Fruit fly (Drosophila melanogaster) whole organism, embryonic: ENCODE measurements around the gene GABPI.

Experiments used
- Blimp-1 ChIP-seq: fragments of 200-800 bp; sonication (Bioruptor generic); optimal IDR thresholded peaks from 3 replicates; lab custom pipeline; 2018; ENCODE audit warnings: missing biosample characterization, missing genetic modification characterization, mild to moderate bottlenecking, moderate library complexity, missing genetic modification reagents
- BtbVII ChIP-seq: fragments of 200-800 bp; sonication (Bioruptor generic); optimal IDR thresholded peaks from 3 replicates; lab custom pipeline; 2017; ENCODE audit warnings: missing biosample characterization, mild to moderate bottlenecking, missing genetic modification characterization
- CG10462 ChIP-seq: fragments of 200-800 bp; sonication (Bioruptor generic); optimal IDR thresholded peaks from 2 replicates; lab custom pipeline; 2016; ENCODE audit warnings: missing biosample characterization, missing genetic modification characterization
- CG11504 ChIP-seq: fragments of 200-800 bp; sonication (Bioruptor generic); optimal IDR thresholded peaks from 3 replicates; lab custom pipeline; 2019; ENCODE audit warnings: missing biosample characterization, mild to moderate bottlenecking, missing genetic modification characterization, moderate library complexity
- CG11695 ChIP-seq: fragments of 200-800 bp; sonication (Bioruptor generic); IDR thresholded peaks from 3 replicates; pipeline ENCODE4 v1.3.6; 2022; ENCODE audit warnings: missing biosample characterization, missing genetic modification characterization
- CG12104 ChIP-seq: fragments of 200-800 bp; sonication (Bioruptor generic); optimal IDR thresholded peaks from 3 replicates; lab custom pipeline; 2016; ENCODE audit warnings: missing biosample characterization, missing genetic modification characterization
- CG12236 ChIP-seq: fragments of 200-800 bp; sonication (Bioruptor generic); optimal IDR thresholded peaks from 2 replicates; lab custom pipeline; 2016; ENCODE audit warnings: missing biosample characterization, missing genetic modification characterization
- CG13296 ChIP-seq: fragments of 200-800 bp; sonication (Bioruptor generic); optimal IDR thresholded peaks from 3 replicates; lab custom pipeline; 2018; ENCODE audit warnings: missing biosample characterization, mild to moderate bottlenecking, missing genetic modification characterization
- CG1647 ChIP-seq: fragments of 200-800 bp; sonication (Bioruptor generic); optimal IDR thresholded peaks from 3 replicates; lab custom pipeline; 2016; ENCODE audit warnings: missing biosample characterization, missing genetic modification characterization
- CG17359 ChIP-seq: fragments of 200-800 bp; sonication (Bioruptor generic); optimal IDR thresholded peaks from 3 replicates; lab custom pipeline; 2018; ENCODE audit warnings: missing biosample characterization, mild to moderate bottlenecking, missing genetic modification characterization, moderate library complexity
- CG17612 ChIP-seq: fragments of 200-800 bp; sonication (Bioruptor generic); IDR thresholded peaks from 2 replicates; pipeline ENCODE4 v1.3.6; 2022; ENCODE audit warnings: missing biosample characterization, missing genetic modification characterization
- CG18011 ChIP-seq: fragments of 200-800 bp; sonication (Bioruptor generic); optimal IDR thresholded peaks from 2 replicates; lab custom pipeline; 2017; ENCODE audit warnings: missing biosample characterization, missing genetic modification characterization, mild to moderate bottlenecking, moderate library complexity, missing genotype
- CG2889 ChIP-seq: fragments of 200-800 bp; sonication (Bioruptor generic); IDR thresholded peaks from 3 replicates; pipeline ENCODE4 v1.3.6; 2022; ENCODE audit warnings: missing biosample characterization, missing genetic modification characterization
- CG7271 ChIP-seq: fragments of 200-800 bp; sonication (Bioruptor generic); optimal IDR thresholded peaks from 2 replicates; lab custom pipeline; 2018; ENCODE audit warnings: missing biosample characterization, mild to moderate bottlenecking, missing genetic modification characterization, moderate library complexity
- CG7963 ChIP-seq: fragments of 200-800 bp; sonication (Bioruptor generic); IDR thresholded peaks from 3 replicates; pipeline ENCODE4 v1.3.6; 2022; ENCODE audit warnings: missing biosample characterization, missing genetic modification characterization; ENCODE audit not compliant: partially characterized antibody
- CG7987 ChIP-seq: fragments of 200-800 bp; sonication (Bioruptor generic); optimal IDR thresholded peaks from 2 replicates; lab custom pipeline; 2018; ENCODE audit warnings: missing biosample characterization, mild to moderate bottlenecking, missing genetic modification characterization, moderate library complexity
- CrebB ChIP-seq: fragments of 200-800 bp; sonication (Bioruptor generic); optimal IDR thresholded peaks from 3 replicates; lab custom pipeline; 2018; ENCODE audit warnings: missing biosample characterization, mild to moderate bottlenecking, missing genetic modification characterization
- Dbx ChIP-seq: fragments of 200-800 bp; sonication (Bioruptor generic); IDR thresholded peaks from 3 replicates; pipeline ENCODE4 v1.3.6; 2022; ENCODE audit warnings: missing biosample characterization, missing genetic modification characterization
- Dip3 ChIP-seq: fragments of 200-800 bp; sonication (Bioruptor generic); optimal IDR thresholded peaks from 3 replicates; lab custom pipeline; 2016; ENCODE audit warnings: missing biosample characterization, missing genetic modification characterization
- E2f1 ChIP-seq: fragments of 200-800 bp; sonication (Bioruptor generic); IDR thresholded peaks from 2 replicates; pipeline ENCODE4 v1.3.6; 2022; ENCODE audit warnings: missing biosample characterization, missing genetic modification characterization
- Ets65A ChIP-seq: fragments of 200-800 bp; sonication (Bioruptor generic); peaks from one replicate; lab custom pipeline; 2016; ENCODE audit warnings: missing biosample characterization, missing genetic modification characterization
- HHEX ChIP-seq: fragments of 200-800 bp; sonication (Bioruptor generic); optimal IDR thresholded peaks from 3 replicates; lab custom pipeline; 2017; ENCODE audit warnings: missing biosample characterization, mild to moderate bottlenecking, missing genetic modification characterization, missing genetic modification reagents
- Hr3 ChIP-seq: fragments of 200-800 bp; sonication (Bioruptor generic); optimal IDR thresholded peaks from 3 replicates; lab custom pipeline; 2016; ENCODE audit warnings: missing biosample characterization, missing genetic modification characterization
- Hr78 ChIP-seq, 2 experiments: fragments of 200-800 bp in 1 of 2; fragments of >200 bp in 1 of 2; sonication (Bioruptor generic) in 1 of 2; optimal IDR thresholded peaks; 2 replicates each; lab custom pipeline; 2017 to 2019; ENCODE audit warnings: missing biosample characterization in 2 of 2, missing genetic modification characterization in 2 of 2, mild to moderate bottlenecking in 1 of 2, moderate library complexity in 1 of 2
- MBD-R2 ChIP-seq: fragments of 200-800 bp; sonication (Bioruptor generic); IDR thresholded peaks from 2 replicates; pipeline ENCODE4 v1.3.6; 2022; ENCODE audit warnings: missing biosample characterization, missing genetic modification characterization
- Med ChIP-seq: fragments of 200-800 bp; sonication (Bioruptor generic); peaks from one replicate; lab custom pipeline; 2016; ENCODE audit warnings: missing biosample characterization, missing genetic modification characterization, mild to moderate bottlenecking, inconsistent platforms, moderate library complexity
- NFAT ChIP-seq: fragments of 200-800 bp; sonication (Bioruptor generic); IDR thresholded peaks from 2 replicates; pipeline ENCODE4 v1.3.6; 2022; ENCODE audit warnings: missing biosample characterization, missing genetic modification characterization
- Ptx1 ChIP-seq: fragments of 200-800 bp; sonication (Bioruptor generic); IDR thresholded peaks from 2 replicates; pipeline ENCODE4 v1.3.6; 2022; ENCODE audit warnings: missing biosample characterization, missing genetic modification characterization
- Sin3A ChIP-seq: fragments of >200 bp; optimal IDR thresholded peaks from 2 replicates; lab custom pipeline; 2018
- bbx ChIP-seq: fragments of 200-800 bp; sonication (Bioruptor generic); IDR thresholded peaks from 2 replicates; pipeline ENCODE4 v1.3.6; 2022; ENCODE audit warnings: missing biosample characterization, missing genetic modification characterization; ENCODE audit not compliant: partially characterized antibody
- caup ChIP-seq: fragments of 200-800 bp; sonication (Bioruptor generic); optimal IDR thresholded peaks from 3 replicates; lab custom pipeline; 2017; ENCODE audit warnings: missing biosample characterization, mild to moderate bottlenecking, missing genetic modification characterization, moderate library complexity; ENCODE audit not compliant: severe bottlenecking
- croc ChIP-seq: fragments of 200-800 bp; sonication (Bioruptor generic); conservative IDR thresholded peaks from 3 replicates; pipeline ENCODE4 v1.3.6; 2022; ENCODE audit warnings: missing biosample characterization, missing genetic modification characterization
- disco-r ChIP-seq: fragments of 200-800 bp; sonication (Bioruptor generic); optimal IDR thresholded peaks from 2 replicates; lab custom pipeline; 2016; ENCODE audit warnings: missing biosample characterization, missing genetic modification characterization
- en ChIP-seq: fragments of 200-800 bp; sonication (Bioruptor generic); optimal IDR thresholded peaks from 2 replicates; lab custom pipeline; 2016; ENCODE audit warnings: missing biosample characterization, missing genetic modification characterization
- gro ChIP-seq: fragments of 200-800 bp; sonication (Bioruptor generic); optimal IDR thresholded peaks from 2 replicates; lab custom pipeline; 2016; ENCODE audit warnings: missing biosample characterization, missing genetic modification characterization
- gsb ChIP-seq: fragments of 200-800 bp; sonication (Bioruptor generic); IDR thresholded peaks from 2 replicates; pipeline ENCODE4 v1.3.6; 2022; ENCODE audit warnings: missing biosample characterization, missing genetic modification characterization
- hkb ChIP-seq, 2 experiments: fragments of 200-800 bp in 1 of 2; fragments of >200 bp in 1 of 2; sonication (Bioruptor generic) in 1 of 2; IDR thresholded peaks in 1 of 2; optimal IDR thresholded peaks in 1 of 2; 2 replicates each; pipeline versions ENCODE4 v1.3.6 to Lab custom; 2017 to 2022; ENCODE audit warnings: missing biosample characterization in 1 of 2, missing genetic modification characterization in 1 of 2
- jigr1 ChIP-seq: fragments of 200-800 bp; sonication (Bioruptor generic); IDR thresholded peaks from 3 replicates; pipeline ENCODE4 v1.3.6; 2022; ENCODE audit warnings: missing biosample characterization, missing genetic modification characterization
- klu ChIP-seq: fragments of 200-800 bp; sonication (Bioruptor generic); IDR thresholded peaks from 2 replicates; pipeline ENCODE4 v1.3.6; 2022; ENCODE audit warnings: missing biosample characterization, missing genetic modification characterization
- lab ChIP-seq: fragments of 200-800 bp; sonication (Bioruptor generic); optimal IDR thresholded peaks from 3 replicates; lab custom pipeline; 2017; ENCODE audit warnings: missing biosample characterization, missing genetic modification characterization, mild to moderate bottlenecking, moderate library complexity, missing genetic modification reagents
- odd ChIP-seq: fragments of 200-800 bp; sonication (Bioruptor generic); optimal IDR thresholded peaks from 2 replicates; lab custom pipeline; 2017; ENCODE audit warnings: missing biosample characterization, mild to moderate bottlenecking, missing genetic modification characterization
- pita ChIP-seq: fragments of 200-800 bp; sonication (Bioruptor generic); optimal IDR thresholded peaks from 2 replicates; lab custom pipeline; 2017; ENCODE audit warnings: missing biosample characterization, mild to moderate bottlenecking, missing genetic modification characterization
- repo ChIP-seq: fragments of 200-800 bp; sonication (Bioruptor generic); optimal IDR thresholded peaks from 2 replicates; lab custom pipeline; 2016; ENCODE audit warnings: missing biosample characterization, missing genetic modification characterization
- scrt ChIP-seq: fragments of 200-800 bp; sonication (Bioruptor generic); optimal IDR thresholded peaks from 2 replicates; lab custom pipeline; 2018; ENCODE audit warnings: missing biosample characterization, mild to moderate bottlenecking, missing genetic modification characterization, moderate library complexity
- sens ChIP-seq: fragments of 200-800 bp; sonication (Bioruptor generic); peaks from one replicate; lab custom pipeline; 2016; ENCODE audit warnings: missing biosample characterization, missing genetic modification characterization
- sens-2 ChIP-seq: fragments of 200-800 bp; sonication (Bioruptor generic); IDR thresholded peaks from 2 replicates; pipeline ENCODE4 v1.3.6; 2022; ENCODE audit warnings: missing biosample characterization, missing genetic modification characterization
- slou ChIP-seq: fragments of 200-800 bp; sonication (Bioruptor generic); optimal IDR thresholded peaks from 3 replicates; lab custom pipeline; 2016; ENCODE audit warnings: missing biosample characterization, missing genetic modification characterization
- sr ChIP-seq: fragments of 200-800 bp; sonication (Bioruptor generic); IDR thresholded peaks from 3 replicates; pipeline ENCODE4 v1.3.6; 2022; ENCODE audit warnings: missing biosample characterization, missing genetic modification characterization
- toy ChIP-seq: fragments of 200-800 bp; sonication (Bioruptor generic); IDR thresholded peaks from 2 replicates; pipeline ENCODE4 v1.3.6; 2022; ENCODE audit warnings: missing biosample characterization, missing genetic modification characterization
- wor ChIP-seq: fragments of 200-800 bp; sonication (Bioruptor generic); IDR thresholded peaks from 2 replicates; pipeline ENCODE4 v1.3.6; 2022; ENCODE audit warnings: missing biosample characterization, missing genetic modification characterization
- zfh2 ChIP-seq: fragments of 200-800 bp; sonication (Bioruptor generic); optimal IDR thresholded peaks from 2 replicates; lab custom pipeline; 2016; ENCODE audit warnings: missing biosample characterization, missing genetic modification characterization

The GABPI gene

DNA sequence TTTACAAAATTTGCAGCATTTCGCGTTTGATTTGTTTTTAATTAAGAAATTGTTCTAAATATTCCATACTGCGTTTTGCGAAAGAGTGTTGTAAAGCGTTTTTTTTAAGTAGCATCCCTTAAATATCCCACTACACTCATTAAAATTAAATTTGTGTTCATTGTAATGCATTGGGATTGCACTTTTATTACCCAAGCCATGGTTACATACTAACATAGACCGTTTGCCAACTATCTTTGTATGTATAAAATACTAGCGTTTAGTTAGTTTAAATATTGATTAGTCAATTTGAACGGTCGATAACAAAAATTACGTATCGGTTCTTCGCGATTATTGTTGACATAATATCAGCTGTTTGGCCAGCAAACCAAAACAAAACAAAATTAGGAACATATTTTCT, 9.4 kb downstream of the GABPI start, which contains the start of the genes cnir and CG17221 (continued):
- TF ChIP-seq zfh2 (GFP tag; lab: Kevin White, UChicago), result peak; percentile 78
- no peak for TF ChIP-seq Sin3A (lab: Kevin White, UChicago)
- peak; percentile 68 for TF ChIP-seq CG11504 (tag; lab: Kevin White, UChicago)
- TF ChIP-seq CG18011 (GFP tag; lab: Kevin White, UChicago), result peak; percentile 61
- no peak for TF ChIP-seq CG17612
- peak; percentile 58 for TF ChIP-seq CG17359 (tag; lab: Kevin White, UChicago)
- TF ChIP-seq gro (GFP tag; lab: Kevin White, UChicago), result peak; percentile 74
- TF ChIP-seq jigr1, result no peak; the same call in 2 of the 3 replicates
- TF ChIP-seq CG7987 (GFP tag; lab: Kevin White, UChicago), result peak; percentile 29
- TF ChIP-seq Ptx1 (GFP tag; lab: Robert Waterston, UW), result no peak
- TF ChIP-seq gsb, result no peak
- TF ChIP-seq Dbx (GFP tag; lab: Robert Waterston, UW), result 0 out of 3 replicates have a peak, but pooled peaks have one; percentile 32
- TF ChIP-seq bbx (GFP tag; lab: Robert Waterston, UW), result no peak
- TF ChIP-seq Med (GFP tag; lab: Kevin White, UChicago), result peak; percentile 97
- TF ChIP-seq disco-r (GFP tag; lab: Kevin White, UChicago), result peak; percentile 71
- TF ChIP-seq CG13296 (GFP tag; lab: Kevin White, UChicago), result peak; percentile 63
- no peak for TF ChIP-seq pita
- TF ChIP-seq Hr78 (GFP tag; optimal IDR thresholded peaks at IDR 0.05; lab: Kevin White, UChicago), result no peak
- peak; percentile 58 for TF ChIP-seq caup (GFP tag; lab: Kevin White, UChicago)
- peak; percentile 34 for TF ChIP-seq CrebB (tag; lab: Kevin White, UChicago)
- no peak for TF ChIP-seq wor (GFP tag; lab: Robert Waterston, UW)
- TF ChIP-seq klu (GFP tag; lab: Robert Waterston, UW), result no peak
- TF ChIP-seq CG7271 (tag; lab: Kevin White, UChicago), result no peak
- no peak for TF ChIP-seq CG2889 (GFP tag; lab: Robert Waterston, UW)
- peak; percentile 48; the same call in 1 of the 3 replicates for TF ChIP-seq CG11695 (GFP tag; lab: Robert Waterston, UW)
- peak; percentile 44 for TF ChIP-seq Hr3 (GFP tag; lab: Kevin White, UChicago)
- peak; percentile 39 for TF ChIP-seq CG12104 (GFP tag; lab: Kevin White, UChicago)
- TF ChIP-seq en (GFP tag; lab: Kevin White, UChicago), result peak; percentile 39
- peak; percentile 47; the same call in 1 of the 2 replicates for TF ChIP-seq NFAT (GFP tag; lab: Robert Waterston, UW)
- TF ChIP-seq BtbVII, result peak; percentile 32
- TF ChIP-seq MBD-R2, result peak; percentile 65
- TF ChIP-seq Dip3 (GFP tag; lab: Kevin White, UChicago), result peak; percentile 70
- TF ChIP-seq CG1647 (GFP tag; lab: Kevin White, UChicago), result peak; percentile 19
- no peak for TF ChIP-seq CG7963 (GFP tag; lab: Robert Waterston, UW)
- TF ChIP-seq sens (GFP tag; lab: Kevin White, UChicago), result peak; percentile 93
- no peak for TF ChIP-seq croc (GFP tag; lab: Robert Waterston, UW)
- no peak for TF ChIP-seq sens-2 (GFP tag; lab: Robert Waterston, UW)
- peak; percentile 43 for TF ChIP-seq scrt (GFP tag; lab: Kevin White, UChicago)
- peak; percentile 74 for TF ChIP-seq HHEX (GFP tag; lab: Kevin White, UChicago)
- TF ChIP-seq odd (GFP tag; lab: Kevin White, UChicago), result no peak
- peak; percentile 51 for TF ChIP-seq repo
- peak; percentile 88 for TF ChIP-seq Ets65A (GFP tag; lab: Kevin White, UChicago)
- TF ChIP-seq toy (GFP tag; lab: Robert Waterston, UW), result no peak
- peak; percentile 46 for TF ChIP-seq Blimp-1 (GFP tag; lab: Kevin White, UChicago)
- no peak for TF ChIP-seq sr (GFP tag; lab: Robert Waterston, UW)
- TF ChIP-seq CG12236 (GFP tag; lab: Kevin White, UChicago), result peak; percentile 55
- TF ChIP-seq CG10462 (GFP tag; lab: Kevin White, UChicago), result peak; percentile 61
- TF ChIP-seq slou (GFP tag; lab: Kevin White, UChicago), result peak; percentile 53
- no peak for TF ChIP-seq hkb (optimal IDR thresholded peaks at IDR 0.05; lab: Kevin White, UChicago)
- TF ChIP-seq hkb (GFP tag; IDR thresholded peaks at IDR 0.05; lab: Robert Waterston, UW), result no peak
- TF ChIP-seq lab, result peak; percentile 77
- no peak for TF ChIP-seq E2f1 (GFP tag; lab: Robert Waterston, UW)
